Fruit fly (Drosophila melanogaster): ENCODE data around the gene CG7115.

CG7115 gene

dm6 chr2L:7810519-7810918 lies 10.4 kb upstream of the CG7115 start, which contains the start of gene Cdc14 (continued):
- TF ChIP-seq CG10959 (GFP tag; IDR thresholded peaks at IDR 0.05) (no peak), Mes4 (GFP tag; optimal IDR thresholded peaks at IDR 0.05) (no peak), CG4730 (GFP tag; IDR thresholded peaks at IDR 0.05) (no peak), sens (GFP tag) (peak; percentile 61), HLHmδ (GFP tag; optimal IDR thresholded peaks at IDR 0.05) (peak; percentile 14), vvl (GFP tag; IDR thresholded peaks at IDR 0.05) (0 out of 2 replicates have a peak, but pooled peaks have one; percentile 7), MTF-1 (GFP tag; optimal IDR thresholded peaks at IDR 0.05; ENCODE audit: borderline replicate concordance) (peak; percentile 20), CG4854 (GFP tag; optimal IDR thresholded peaks at IDR 0.05) (no peak), row (GFP tag; IDR thresholded peaks at IDR 0.05) (0 out of 3 replicates have a peak, but pooled peaks have one; percentile 30), CG12299 (tag; optimal IDR thresholded peaks at IDR 0.05) (no peak), schlank (tag; optimal IDR thresholded peaks at IDR 0.05) (no peak), CG18011 (GFP tag; optimal IDR thresholded peaks at IDR 0.05) (no peak), chn (GFP tag; optimal IDR thresholded peaks at IDR 0.05) (no peak), CG17385 (GFP tag; optimal IDR thresholded peaks at IDR 0.05) (peak; percentile 25), CG13296 (GFP tag; optimal IDR thresholded peaks at IDR 0.05) (peak; percentile 46), CG18619 (GFP tag; optimal IDR thresholded peaks at IDR 0.05) (no peak), CG1603 (tag; optimal IDR thresholded peaks at IDR 0.05) (peak; percentile 38), insv (GFP tag; optimal IDR thresholded peaks at IDR 0.05) (no peak), CG30020 (tag; optimal IDR thresholded peaks at IDR 0.05) (no peak), CG8924 (tag; optimal IDR thresholded peaks at IDR 0.05) (peak; percentile 16), disco-r (GFP tag; optimal IDR thresholded peaks at IDR 0.05) (no peak), CG34224 (GFP tag; IDR thresholded peaks at IDR 0.05; ENCODE audit: partially characterized antibody) (peak; percentile 59; the same call in 2 of the 3 replicates), vnd (GFP tag; IDR thresholded peaks at IDR 0.05; ENCODE audit: partially characterized antibody) (0 out of 3 replicates have a peak, but pooled peaks have one; percentile 34), stwl (tag; optimal IDR thresholded peaks at IDR 0.05) (peak; percentile 9), hb (GFP tag; IDR thresholded peaks at IDR 0.05; ENCODE audit: partially characterized antibody) (peak; percentile 53; the same call in 1 of the 3 replicates), CG6791 (GFP tag; IDR thresholded peaks at IDR 0.05; ENCODE audit: partially characterized antibody) (peak; percentile 45; the same call in 2 of the 3 replicates), Eip74EF (GFP tag; optimal IDR thresholded peaks at IDR 0.05) (peak in 1 of 2 experiments; percentile 10), amos (GFP tag; IDR thresholded peaks at IDR 0.05; ENCODE audit: partially characterized antibody) (peak; percentile 74; the same call in 1 of the 2 replicates), Dref (GFP tag; IDR thresholded peaks at IDR 0.05) (peak; percentile 72), CG2116 (GFP tag; optimal IDR thresholded peaks at IDR 0.05) (peak; percentile 6), hbn (GFP tag; IDR thresholded peaks at IDR 0.05; ENCODE audit: partially characterized antibody) (peak; percentile 66), NFAT (GFP tag; IDR thresholded peaks at IDR 0.05) (peak; percentile 24; the same call in 1 of the 2 replicates), lbe (GFP tag; optimal IDR thresholded peaks at IDR 0.05) (no peak), MBD-R2 (GFP tag; IDR thresholded peaks at IDR 0.05) (peak; percentile 7; the same call in 1 of the 2 replicates), cwo (GFP tag; optimal IDR thresholded peaks at IDR 0.05) (no peak), CG5180 (GFP tag; optimal IDR thresholded peaks at IDR 0.05) (no peak), zen2 (GFP tag; IDR thresholded peaks at IDR 0.05; ENCODE audit: partially characterized antibody) (peak; percentile 53; the same call in 1 of the 3 replicates), ato (GFP tag; IDR thresholded peaks at IDR 0.05; ENCODE audit: partially characterized antibody) (peak; percentile 44; the same call in 1 of the 2 replicates), so (GFP tag; IDR thresholded peaks at IDR 0.05) (peak; percentile 59; the same call in 2 of the 3 replicates), Bgb (GFP tag; IDR thresholded peaks at IDR 0.05; ENCODE audit: partially characterized antibody) (peak; percentile 55; the same call in 1 of the 2 replicates), sens-2 (GFP tag; IDR thresholded peaks at IDR 0.05) (no peak), CG8478 (optimal IDR thresholded peaks at IDR 0.05) (no peak), HLH4C (GFP tag; IDR thresholded peaks at IDR 0.05; ENCODE audit: partially characterized antibody) (peak; percentile 44; the same call in 1 of the 3 replicates), CG6654 (GFP tag; optimal IDR thresholded peaks at IDR 0.05) (no peak), CG13624 (GFP tag; optimal IDR thresholded peaks at IDR 0.05) (peak; percentile 3), Gsc (GFP tag; IDR thresholded peaks at IDR 0.05) (no peak), Opbp (GFP tag; IDR thresholded peaks at IDR 0.05; ENCODE audit: partially characterized antibody) (peak; percentile 59), CG3995 (GFP tag; optimal IDR thresholded peaks at IDR 0.05) (peak; percentile 19)
